Worm (Caenorhabditis elegans) whole organism, late embryonic: ENCODE data around the gene Y32B12B.1.

ENCODE experiments used
- C38D4.7 ChIP-seq: fragments of 200-800 bp; sonication (Bioruptor generic); optimal IDR thresholded peaks from 2 replicates; lab custom pipeline; 2018; ENCODE audit warnings: mild to moderate bottlenecking, missing genetic modification characterization, moderate library complexity, missing compliant biosample characterization
- K02D7.2 ChIP-seq: sonication (generic microtip); optimal IDR thresholded peaks from 2 replicates; lab custom pipeline; 2017; ENCODE audit warnings: mild to moderate bottlenecking, missing genetic modification characterization, missing compliant biosample characterization
- K09A11.1 ChIP-seq: sonication (generic microtip); optimal IDR thresholded peaks from 2 replicates; lab custom pipeline; 2017; ENCODE audit warnings: antibody characterized with exemption, mild to moderate bottlenecking, missing genetic modification characterization, missing compliant biosample characterization; ENCODE audit not compliant: insufficient read depth
- ama-1 ChIP-seq: fragments of 150-350 bp; optimal IDR thresholded peaks from 2 replicates; lab custom pipeline; 2014
- ceh-14 ChIP-seq: sonication (generic microtip); optimal IDR thresholded peaks from 2 replicates; lab custom pipeline; 2016; ENCODE audit warnings: missing genotype, missing genetic modification characterization, missing compliant biosample characterization
- ceh-18 ChIP-seq: sonication (generic microtip); optimal IDR thresholded peaks from 2 replicates; lab custom pipeline; 2016; ENCODE audit warnings: missing genetic modification characterization, missing compliant biosample characterization
- ceh-19 ChIP-seq: fragments of 200-800 bp; sonication (Bioruptor generic); optimal IDR thresholded peaks from 2 replicates; lab custom pipeline; 2018; ENCODE audit warnings: mild to moderate bottlenecking, missing genetic modification characterization, missing compliant biosample characterization
- ceh-2 ChIP-seq: sonication (generic microtip); optimal IDR thresholded peaks from 2 replicates; lab custom pipeline; 2016; ENCODE audit warnings: missing genotype, missing genetic modification characterization, missing compliant biosample characterization
- ceh-30 ChIP-seq: fragments of 150-350 bp; optimal IDR thresholded peaks from 2 replicates; lab custom pipeline; 2014; ENCODE audit warnings: missing biosample characterization, missing genetic modification characterization
- ceh-48 ChIP-seq: sonication (generic microtip); optimal IDR thresholded peaks from 2 replicates; lab custom pipeline; 2016; ENCODE audit warnings: missing genetic modification characterization, inconsistent platforms, missing compliant biosample characterization
- ceh-6 ChIP-seq: fragments of 200-800 bp; sonication (Bioruptor generic); optimal IDR thresholded peaks from 2 replicates; lab custom pipeline; 2018; ENCODE audit warnings: mild to moderate bottlenecking, missing genetic modification characterization, missing compliant biosample characterization
- ceh-9 ChIP-seq: sonication (generic microtip); optimal IDR thresholded peaks from 2 replicates; lab custom pipeline; 2016; ENCODE audit warnings: mild to moderate bottlenecking, missing genetic modification characterization, inconsistent platforms, missing compliant biosample characterization
- dve-1 ChIP-seq: sonication (generic microtip); optimal IDR thresholded peaks from 2 replicates; lab custom pipeline; 2017; ENCODE audit warnings: antibody characterized with exemption, mild to moderate bottlenecking, missing genetic modification characterization, missing compliant biosample characterization
- ets-4 ChIP-seq: sonication (generic microtip); optimal IDR thresholded peaks from 2 replicates; lab custom pipeline; 2016; ENCODE audit warnings: missing genetic modification characterization, missing compliant biosample characterization
- fax-1 ChIP-seq: sonication (generic microtip); optimal IDR thresholded peaks from 2 replicates; lab custom pipeline; 2016; ENCODE audit warnings: missing genotype, missing genetic modification characterization, missing compliant biosample characterization
- hlh-15 ChIP-seq: sonication (generic microtip); optimal IDR thresholded peaks from 2 replicates; lab custom pipeline; 2016; ENCODE audit warnings: missing genetic modification characterization, missing compliant biosample characterization
- hlh-8 ChIP-seq: sonication (generic microtip); optimal IDR thresholded peaks from 2 replicates; lab custom pipeline; 2016; ENCODE audit warnings: missing genotype, missing genetic modification characterization, missing compliant biosample characterization
- lim-6 ChIP-seq: sonication (generic microtip); optimal IDR thresholded peaks from 2 replicates; lab custom pipeline; 2016; ENCODE audit warnings: missing genetic modification characterization, missing compliant biosample characterization
- lin-11 ChIP-seq: fragments of 200-800 bp; sonication (Bioruptor generic); optimal IDR thresholded peaks from 2 replicates; lab custom pipeline; 2018; ENCODE audit warnings: mild to moderate bottlenecking, missing genetic modification characterization, missing compliant biosample characterization
- madf-2 ChIP-seq: sonication (generic microtip); optimal IDR thresholded peaks from 2 replicates; lab custom pipeline; 2017; ENCODE audit warnings: missing genetic modification characterization, missing compliant biosample characterization
- nhr-232 ChIP-seq: sonication (generic microtip); optimal IDR thresholded peaks from 2 replicates; lab custom pipeline; 2016; ENCODE audit warnings: missing genetic modification characterization, missing compliant biosample characterization
- npax-4 ChIP-seq: sonication (generic microtip); optimal IDR thresholded peaks from 2 replicates; lab custom pipeline; 2016; ENCODE audit warnings: missing genetic modification characterization, missing compliant biosample characterization
- odd-2 ChIP-seq: sonication (generic microtip); optimal IDR thresholded peaks from 2 replicates; lab custom pipeline; 2017; ENCODE audit warnings: antibody characterized with exemption, mild to moderate bottlenecking, missing genetic modification characterization, missing compliant biosample characterization
- pat-9 ChIP-seq: fragments of 200-800 bp; sonication (Bioruptor generic); optimal IDR thresholded peaks from 2 replicates; lab custom pipeline; 2018; ENCODE audit warnings: mild to moderate bottlenecking, missing genetic modification characterization, moderate library complexity, missing compliant biosample characterization
- pha-2 ChIP-seq: sonication (generic microtip); optimal IDR thresholded peaks from 2 replicates; lab custom pipeline; 2017; ENCODE audit warnings: mild to moderate bottlenecking, missing genetic modification characterization, missing compliant biosample characterization
- pros-1 ChIP-seq: fragments of 150-350 bp; optimal IDR thresholded peaks from 2 replicates; lab custom pipeline; 2014; ENCODE audit warnings: missing biosample characterization, missing genetic modification reagents, missing genetic modification characterization
- ref-2 ChIP-seq: sonication (generic microtip); optimal IDR thresholded peaks from 2 replicates; lab custom pipeline; 2016; ENCODE audit warnings: missing genetic modification characterization, missing compliant biosample characterization
- rnt-1 ChIP-seq: sonication (generic microtip); optimal IDR thresholded peaks from 2 replicates; lab custom pipeline; 2016; ENCODE audit warnings: missing genetic modification characterization, missing compliant biosample characterization
- sdc-2 ChIP-seq: sonication (generic microtip); optimal IDR thresholded peaks from 2 replicates; lab custom pipeline; 2016; ENCODE audit warnings: missing genotype, missing genetic modification characterization, missing compliant biosample characterization
- sox-4 ChIP-seq: sonication (generic microtip); optimal IDR thresholded peaks from 2 replicates; lab custom pipeline; 2017; ENCODE audit warnings: mild to moderate bottlenecking, missing genetic modification characterization, inconsistent platforms, missing compliant biosample characterization
- syd-9 ChIP-seq: sonication (generic microtip); optimal IDR thresholded peaks from 2 replicates; lab custom pipeline; 2016; ENCODE audit warnings: mild to moderate bottlenecking, missing genetic modification characterization, moderate library complexity, missing compliant biosample characterization
- tbx-2 ChIP-seq: sonication (generic microtip); optimal IDR thresholded peaks from 2 replicates; lab custom pipeline; 2016; ENCODE audit warnings: missing genetic modification characterization, missing compliant biosample characterization
- tbx-7 ChIP-seq: sonication (generic microtip); optimal IDR thresholded peaks from 2 replicates; lab custom pipeline; 2016; ENCODE audit warnings: missing genotype, missing genetic modification characterization, missing compliant biosample characterization
- ttx-3 ChIP-seq: sonication (generic microtip); optimal IDR thresholded peaks from 2 replicates; lab custom pipeline; 2016; ENCODE audit warnings: missing genetic modification reagents, missing genetic modification characterization, missing compliant biosample characterization
- unc-3 ChIP-seq, 2 experiments: fragments of 200-800 bp in 1 of 2; sonication (Bioruptor generic) in 1 of 2; sonication (generic microtip) in 1 of 2; conservative IDR thresholded peaks in 1 of 2; optimal IDR thresholded peaks in 1 of 2; 2 replicates each; pipeline versions ENCODE4 v1.3.6 to Lab custom; 2016 to 2022; ENCODE audit warnings: missing compliant biosample characterization in 2 of 2, missing genetic modification characterization in 2 of 2, missing genetic modification reagents in 1 of 2
- unc-55 ChIP-seq: sonication (generic microtip); optimal IDR thresholded peaks from 2 replicates; lab custom pipeline; 2017; ENCODE audit warnings: missing biosample characterization, missing genetic modification reagents, missing genetic modification characterization
- unc-86 ChIP-seq: sonication (generic microtip); optimal IDR thresholded peaks from 2 replicates; lab custom pipeline; 2016; ENCODE audit warnings: missing genetic modification characterization, missing compliant biosample characterization
- zip-5 ChIP-seq: sonication (generic microtip); optimal IDR thresholded peaks from 2 replicates; lab custom pipeline; 2016; ENCODE audit warnings: missing genetic modification characterization, missing compliant biosample characterization

The Y32B12B.1 gene

DNA sequence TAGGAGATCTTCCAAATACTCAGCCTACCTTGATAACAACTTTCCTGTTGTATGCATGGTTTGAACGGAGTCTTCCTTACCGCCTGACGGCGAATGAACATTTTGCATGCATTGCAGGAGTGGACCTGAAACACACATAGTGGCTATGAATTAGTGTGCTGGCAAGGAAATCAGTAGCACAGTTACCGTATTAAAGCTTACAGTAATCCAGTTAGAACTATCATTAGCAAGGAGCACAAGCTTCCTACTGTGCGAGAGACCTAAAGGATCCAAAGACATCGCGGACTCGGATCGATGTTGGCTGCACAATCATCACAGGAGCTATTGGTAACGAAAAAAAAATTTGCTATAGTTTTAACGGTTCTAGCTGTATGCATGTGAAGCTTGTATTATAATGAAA lies 33.9 kb downstream of the Y32B12B.1 start, which contains the start of gene nhr-233:
Gene nhr-233 (minus strand): TSS at position 101 of the 400 bp plus-strand sequence.
- no peak for TF ChIP-seq ama-1 (lab: Kevin White, UChicago)
- TF ChIP-seq nhr-232 (tag; lab: Kevin White, UChicago): no peak
- TF ChIP-seq dve-1 (tag; lab: Kevin White, UChicago): no peak
- TF ChIP-seq sdc-2: no peak
- TF ChIP-seq, all 69 proteins: peak for 0

DNA sequence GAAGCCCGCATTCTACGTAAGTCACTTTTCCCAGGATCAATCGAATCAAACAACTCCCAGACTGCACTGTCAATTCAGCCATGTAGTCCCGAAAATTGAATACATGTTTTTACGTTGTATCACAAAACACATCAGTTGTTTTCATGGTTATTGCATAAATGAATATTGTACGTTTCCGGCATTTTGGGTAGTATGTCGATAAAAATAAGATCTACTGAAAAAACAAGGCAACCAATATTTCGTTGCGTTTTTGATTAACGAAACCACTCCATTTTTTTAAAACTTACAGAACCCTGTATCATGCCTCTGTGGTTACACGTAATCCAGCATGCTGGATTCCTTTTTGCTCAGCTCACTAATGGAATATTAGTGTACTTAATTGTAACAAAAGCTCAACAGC lies 36.4 kb downstream of the Y32B12B.1 start, which contains the start of gene str-149:
Gene str-149 (plus strand): TSS at position 301 of the 400 bp plus-strand sequence.
- TF ChIP-seq pros-1 (tag; lab: Kevin White, UChicago) (no peak), hlh-8 (tag; lab: Kevin White, UChicago) (no peak), pat-9 (tag; lab: Kevin White, UChicago) (no peak), tbx-7 (tag; lab: Kevin White, UChicago) (no peak), zip-5 (no peak), odd-2 (tag; lab: Kevin White, UChicago) (no peak), madf-2 (no peak), ceh-18 (no peak), K09A11.1 (tag; lab: Kevin White, UChicago) (no peak), ceh-19 (GFP tag; lab: Kevin White, UChicago) (no peak), rnt-1 (tag; lab: Kevin White, UChicago) (no peak), ceh-48 (tag; lab: Kevin White, UChicago) (no peak), ceh-9 (tag; lab: Kevin White, UChicago) (no peak), K02D7.2 (no peak), unc-55 (GFP tag; lab: Kevin White, UChicago) (no peak), npax-4 (tag; lab: Kevin White, UChicago) (no peak), ceh-30 (tag; lab: Kevin White, UChicago) (no peak), tbx-2 (tag; lab: Kevin White, UChicago) (no peak), lim-6 (tag; lab: Kevin White, UChicago) (no peak)

DNA sequence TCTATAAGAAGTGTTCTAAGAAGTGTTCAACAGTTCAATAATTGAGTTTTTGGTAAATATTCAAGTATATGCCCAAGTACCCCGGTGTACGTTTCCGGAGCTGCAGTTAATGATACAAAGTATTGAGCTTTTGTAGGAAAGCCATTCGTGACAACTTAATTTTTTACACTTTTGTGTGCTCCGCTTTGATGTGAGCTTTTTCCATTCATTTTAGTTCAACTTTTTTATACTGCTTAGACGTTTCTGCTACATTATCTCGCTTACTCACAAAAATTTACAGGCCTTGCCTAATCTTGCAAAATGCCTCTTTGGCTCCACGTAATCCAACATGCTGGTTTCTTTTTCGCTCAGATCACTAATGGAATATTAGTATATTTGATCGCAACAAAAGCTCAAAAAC lies 39.1 kb downstream of the Y32B12B.1 start, which contains the start of gene str-151:
Gene str-151 (plus strand): TSS at position 301 of the 400 bp plus-strand sequence.
- TF ChIP-seq fax-1 (tag; lab: Kevin White, UChicago) (no peak), ets-4 (tag; lab: Kevin White, UChicago) (no peak), ceh-2 (tag; lab: Kevin White, UChicago) (no peak), hlh-15 (tag; lab: Kevin White, UChicago) (no peak), sdc-2 (no peak), ceh-6 (GFP tag; lab: Kevin White, UChicago) (no peak), pha-2 (tag; lab: Kevin White, UChicago) (no peak), ceh-18 (no peak), ceh-48 (tag; lab: Kevin White, UChicago) (no peak), lin-11 (tag; lab: Kevin White, UChicago) (no peak), ceh-30 (tag; lab: Kevin White, UChicago) (no peak), C38D4.7 (no peak), ref-2 (no peak), syd-9 (tag; lab: Kevin White, UChicago) (no peak), dve-1 (tag; lab: Kevin White, UChicago) (no peak), ttx-3 (tag; lab: Kevin White, UChicago) (no peak), ceh-14 (no peak), hlh-8 (tag; lab: Kevin White, UChicago) (no peak)

DNA sequence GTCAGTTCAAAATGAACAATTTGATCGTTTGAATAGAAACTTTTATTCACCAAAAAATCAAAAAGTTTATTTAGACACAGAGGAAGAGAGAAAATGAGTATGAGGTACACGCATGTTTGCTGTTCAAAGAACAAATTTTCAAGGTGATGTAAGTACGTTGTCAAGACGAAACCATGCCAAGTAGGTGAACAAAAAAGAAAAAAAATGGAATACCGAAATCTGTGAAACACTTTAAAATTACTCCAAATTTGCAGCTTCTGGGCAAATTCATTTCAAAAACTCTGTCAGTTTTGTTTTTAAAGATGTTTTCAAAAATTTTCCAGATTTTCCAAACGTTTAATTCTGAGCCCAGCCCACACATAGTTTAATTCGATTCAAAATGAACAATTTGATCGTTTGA lies 43.6 kb downstream of the Y32B12B.1 start, which contains the start of gene nhr-271:
Gene nhr-271 (minus strand): TSS at position 101 of the 400 bp plus-strand sequence.
- TF ChIP-seq unc-3 (GFP tag; conservative IDR thresholded peaks at IDR 0.05; lab: Robert Waterston, UW): no peak
- TF ChIP-seq unc-3 (tag; optimal IDR thresholded peaks at IDR 0.05; lab: Kevin White, UChicago): no peak
- no peak for TF ChIP-seq K09A11.1 (tag; lab: Kevin White, UChicago)
- no peak for TF ChIP-seq pros-1 (tag; lab: Kevin White, UChicago)
- TF ChIP-seq sox-4 (tag; lab: Kevin White, UChicago): no peak
- no peak for TF ChIP-seq ceh-18
- no peak for TF ChIP-seq ama-1 (lab: Kevin White, UChicago)
- TF ChIP-seq ceh-30 (tag; lab: Kevin White, UChicago): no peak
- TF ChIP-seq ceh-19 (GFP tag; lab: Kevin White, UChicago): no peak
- TF ChIP-seq ceh-9 (tag; lab: Kevin White, UChicago): no peak
- no peak for TF ChIP-seq ceh-2 (tag; lab: Kevin White, UChicago)
- TF ChIP-seq unc-86 (tag; lab: Kevin White, UChicago): no peak
